Worm (Caenorhabditis elegans) whole organism, L4 larva: ENCODE measurements around the gene F31B9.4.

Source experiments
- F26F4.8 ChIP-seq: fragments of 200-800 bp; sonication (Bioruptor generic); conservative IDR thresholded peaks from 2 replicates; pipeline ENCODE4 v1.3.6; 2022; ENCODE audit warnings: missing genetic modification characterization, missing compliant biosample characterization
- T26A8.4 ChIP-seq: fragments of 200-800 bp; sonication (Bioruptor generic); IDR thresholded peaks from 2 replicates; pipeline ENCODE4 v1.3.6; 2022; ENCODE audit warnings: missing genetic modification characterization, missing compliant biosample characterization
- arid-1 ChIP-seq: fragments of 200-800 bp; sonication (Bioruptor generic); conservative IDR thresholded peaks from 2 replicates; pipeline ENCODE4 v1.3.6; 2022; ENCODE audit warnings: missing genetic modification reagents, missing genetic modification characterization, missing compliant biosample characterization
- dmd-9 ChIP-seq: fragments of 200-800 bp; sonication (Bioruptor generic); IDR thresholded peaks from 2 replicates; pipeline ENCODE4 v1.3.6; 2022; ENCODE audit warnings: missing genetic modification reagents, missing genetic modification characterization, missing compliant biosample characterization
- dpl-1 ChIP-seq: fragments of 150-350 bp; optimal IDR thresholded peaks from 2 replicates; lab custom pipeline; 2014; ENCODE audit warnings: missing biosample characterization, missing genetic modification reagents, missing genetic modification characterization
- fkh-10 ChIP-seq: fragments of 150-350 bp; optimal IDR thresholded peaks from 2 replicates; lab custom pipeline; 2014; ENCODE audit warnings: missing biosample characterization, missing genetic modification reagents, missing genetic modification characterization
- hlh-11 ChIP-seq: fragments of 200-800 bp; sonication (Bioruptor generic); optimal IDR thresholded peaks from 2 replicates; lab custom pipeline; 2018; ENCODE audit warnings: mild to moderate bottlenecking, missing genetic modification characterization, missing compliant biosample characterization
- lsy-2 ChIP-seq, 2 experiments: fragments of 150-350 bp in 1 of 2; sonication (generic microtip) in 1 of 2; optimal IDR thresholded peaks; 2 replicates each; lab custom pipeline; 2014 to 2017; ENCODE audit warnings: missing biosample characterization in 2 of 2, missing genetic modification characterization in 2 of 2
- nhr-10 ChIP-seq: fragments of 150-350 bp; optimal IDR thresholded peaks from 2 replicates; lab custom pipeline; 2014; ENCODE audit warnings: missing biosample characterization, missing genetic modification characterization
- nhr-102 ChIP-seq: sonication (generic microtip); optimal IDR thresholded peaks from 2 replicates; lab custom pipeline; 2016; ENCODE audit warnings: mild to moderate bottlenecking, missing genetic modification characterization, moderate library complexity, missing compliant biosample characterization
- nhr-11 ChIP-seq: fragments of 150-350 bp; optimal IDR thresholded peaks from 2 replicates; lab custom pipeline; 2014; ENCODE audit warnings: missing biosample characterization, missing genetic modification characterization
- snpc-4 ChIP-seq: fragments of 150-350 bp; optimal IDR thresholded peaks from 2 replicates; lab custom pipeline; 2014; ENCODE audit warnings: missing biosample characterization, missing genetic modification characterization
- unc-130 ChIP-seq: sonication (generic microtip); optimal IDR thresholded peaks from 2 replicates; lab custom pipeline; 2016; ENCODE audit warnings: missing genetic modification reagents, missing genetic modification characterization, missing compliant biosample characterization

ce11 chrX:15953086-15953485, 36.2 kb upstream of the F31B9.4 start:
- TF ChIP-seq fkh-10 (GFP tag; lab: Kevin White, UChicago) = no peak
- no peak for TF ChIP-seq nhr-11 (tag; lab: Kevin White, UChicago)
- no peak for TF ChIP-seq snpc-4 (tag; lab: Kevin White, UChicago)
- TF ChIP-seq nhr-102 (tag; lab: Kevin White, UChicago) = no peak
- TF ChIP-seq F26F4.8 (GFP tag; lab: Robert Waterston, UW) = no peak
- no peak for TF ChIP-seq lsy-2 (tag; optimal IDR thresholded peaks at IDR 0.05; lab: Kevin White, UChicago)
- TF ChIP-seq arid-1 = no peak
- no peak for TF ChIP-seq dpl-1 (GFP tag; lab: Kevin White, UChicago)
- TF ChIP-seq unc-130 (GFP tag; lab: Kevin White, UChicago) = no peak
- TF ChIP-seq dmd-9 (GFP tag; lab: Robert Waterston, UW) = no peak
- TF ChIP-seq nhr-10 (tag; lab: Kevin White, UChicago) = no peak
- no peak for TF ChIP-seq hlh-11 (tag; lab: Kevin White, UChicago)
- TF ChIP-seq T26A8.4 = no peak
